Worm (Caenorhabditis elegans) whole organism, midembryonic: ENCODE data around the gene hmit-1.3.

Source experiments
- flt-1 ChIP-seq: fragments of 200-800 bp; sonication (Bioruptor generic); IDR thresholded peaks from 2 replicates; pipeline ENCODE4 v1.3.6; 2022; ENCODE audit warnings: missing genetic modification characterization, missing compliant biosample characterization
- tab-1 ChIP-seq: fragments of 200-800 bp; sonication (Bioruptor generic); IDR thresholded peaks from 2 replicates; pipeline ENCODE4 v1.3.6; 2022; ENCODE audit warnings: missing genetic modification characterization, missing compliant biosample characterization

DNA sequence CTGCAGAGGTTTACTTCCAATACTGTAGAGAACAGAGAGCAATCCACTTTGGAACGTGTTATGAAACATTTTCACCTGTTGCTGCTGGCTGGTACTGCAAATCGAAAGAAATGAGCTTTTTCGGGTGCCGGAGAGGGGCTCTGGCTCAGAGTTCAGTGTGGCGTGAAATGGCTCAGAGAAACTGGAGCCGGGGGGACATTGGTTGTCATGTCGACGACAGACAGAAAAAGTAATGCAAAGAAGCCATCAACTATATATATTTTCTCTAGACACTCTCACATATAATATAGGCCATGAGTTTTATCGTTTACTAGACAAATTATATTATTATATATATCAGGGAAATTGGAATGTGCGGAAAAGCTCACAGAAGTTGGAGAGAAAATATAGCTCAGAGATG, 18.0 kb upstream of the hmit-1.3 start, which contains the start of gene cfap-20:
- TF ChIP-seq flt-1 (GFP tag; lab: Robert Waterston, UW) (0 out of 2 replicates have a peak, but pooled peaks have one; percentile 6), tab-1 (GFP tag; lab: Robert Waterston, UW) (no peak)
